Worm (Caenorhabditis elegans) whole organism, early embryonic: ENCODE measurements around the gene srbc-61.
A peak's percentile ranks its signal among the peaks of the same experiment; 100 is the strongest.

Experiments
- B0310.2 ChIP-seq: sonication (generic microtip); optimal IDR thresholded peaks from 2 replicates; lab custom pipeline; 2016; ENCODE audit warnings: mild to moderate bottlenecking, missing genetic modification characterization, missing compliant biosample characterization
- F13C5.2 ChIP-seq: sonication (generic microtip); optimal IDR thresholded peaks from 2 replicates; lab custom pipeline; 2017; ENCODE audit warnings: mild to moderate bottlenecking, missing genetic modification characterization, inconsistent platforms, missing compliant biosample characterization
- aly-1 ChIP-seq: sonication (generic microtip); optimal IDR thresholded peaks from 2 replicates; lab custom pipeline; 2016; ENCODE audit warnings: missing genetic modification characterization, missing compliant biosample characterization
- ama-1 ChIP-seq: fragments of 150-350 bp; optimal IDR thresholded peaks from 2 replicates; lab custom pipeline; 2014
- ceh-13 ChIP-seq: fragments of 200-800 bp; sonication (Bioruptor generic); optimal IDR thresholded peaks from 2 replicates; lab custom pipeline; 2018; ENCODE audit warnings: mild to moderate bottlenecking, missing genetic modification characterization, missing compliant biosample characterization
- ceh-36 ChIP-seq: sonication (generic microtip); optimal IDR thresholded peaks from 2 replicates; lab custom pipeline; 2016; ENCODE audit warnings: missing genetic modification characterization, inconsistent platforms, missing compliant biosample characterization
- ets-7 ChIP-seq: sonication (generic microtip); optimal IDR thresholded peaks from 2 replicates; lab custom pipeline; 2016; ENCODE audit warnings: missing genotype, missing genetic modification characterization, missing compliant biosample characterization
- flt-1 ChIP-seq: fragments of 200-800 bp; sonication (Bioruptor generic); IDR thresholded peaks from 2 replicates; pipeline ENCODE4 v1.3.6; 2022; ENCODE audit warnings: missing genetic modification characterization, missing compliant biosample characterization
- hmbx-1 ChIP-seq: sonication (generic microtip); optimal IDR thresholded peaks from 2 replicates; lab custom pipeline; 2016; ENCODE audit warnings: mild to moderate bottlenecking, missing genetic modification characterization, missing compliant biosample characterization
- hmg-4 ChIP-seq: fragments of 200-800 bp; sonication (Bioruptor generic); optimal IDR thresholded peaks from 2 replicates; lab custom pipeline; 2018; ENCODE audit warnings: mild to moderate bottlenecking, missing genetic modification characterization, missing compliant biosample characterization
- hnd-1 ChIP-seq: sonication (generic microtip); optimal IDR thresholded peaks from 2 replicates; lab custom pipeline; 2016; ENCODE audit warnings: missing genetic modification characterization, missing compliant biosample characterization
- pes-1 ChIP-seq: fragments of 200-800 bp; sonication (Bioruptor generic); IDR thresholded peaks from 2 replicates; pipeline ENCODE4 v1.3.6; 2022; ENCODE audit warnings: missing genetic modification reagents, missing genetic modification characterization, missing compliant biosample characterization
- scrt-1 ChIP-seq: fragments of 200-800 bp; sonication (Bioruptor generic); IDR thresholded peaks from 2 replicates; pipeline ENCODE4 v1.3.6; 2022; ENCODE audit warnings: missing genetic modification characterization, missing compliant biosample characterization
- sea-1 ChIP-seq: fragments of 200-800 bp; sonication (Bioruptor generic); conservative IDR thresholded peaks from 2 replicates; pipeline ENCODE4 v1.3.6; 2022; ENCODE audit warnings: missing genetic modification characterization, missing compliant biosample characterization
- tbx-11 ChIP-seq: fragments of 200-800 bp; sonication (Bioruptor generic); IDR thresholded peaks from 2 replicates; pipeline ENCODE4 v1.3.6; 2022; ENCODE audit warnings: missing genetic modification characterization, missing compliant biosample characterization
- tbx-37 ChIP-seq: fragments of 200-800 bp; sonication (Bioruptor generic); conservative IDR thresholded peaks from 2 replicates; pipeline ENCODE4 v1.3.6; 2022; ENCODE audit warnings: missing genetic modification reagents, missing genetic modification characterization, missing compliant biosample characterization
- tra-4 ChIP-seq: sonication (generic microtip); optimal IDR thresholded peaks from 2 replicates; lab custom pipeline; 2017; ENCODE audit warnings: missing genetic modification characterization, missing compliant biosample characterization

Gene srbc-61

ce11 chrV:17508493-17508892 lies 31.9 kb downstream of the srbc-61 start, which contains the start of gene srw-32:
srw-32 (plus strand) TSS chrV:17508793.
- no peak for TF ChIP-seq ets-7

DNA sequence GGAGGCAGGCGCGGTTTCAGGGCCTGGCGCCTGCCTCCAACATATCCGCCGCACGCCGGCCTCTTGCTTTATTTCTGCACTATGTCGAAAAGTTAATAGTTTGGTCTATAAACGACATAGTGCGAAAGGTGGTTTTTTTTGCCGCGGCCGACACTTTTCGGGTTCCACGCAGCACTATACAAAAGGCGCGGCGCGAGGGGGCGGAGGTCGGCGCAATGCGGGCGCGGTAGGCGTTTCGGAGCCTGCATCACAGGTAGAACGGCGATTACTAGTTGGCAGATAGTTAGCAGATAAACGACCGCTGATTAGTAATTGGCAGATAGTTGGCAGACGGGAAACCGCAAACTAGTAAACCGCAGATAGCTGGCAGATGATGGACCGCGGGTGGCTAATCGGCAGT lies 36.2 kb downstream of the srbc-61 start:
- TF ChIP-seq sea-1 (GFP tag; lab: Robert Waterston, UW) (no peak), hnd-1 (no peak), tbx-11 (GFP tag; lab: Robert Waterston, UW) (no peak), B0310.2 (tag; lab: Kevin White, UChicago) (no peak), tra-4 (no peak)

DNA sequence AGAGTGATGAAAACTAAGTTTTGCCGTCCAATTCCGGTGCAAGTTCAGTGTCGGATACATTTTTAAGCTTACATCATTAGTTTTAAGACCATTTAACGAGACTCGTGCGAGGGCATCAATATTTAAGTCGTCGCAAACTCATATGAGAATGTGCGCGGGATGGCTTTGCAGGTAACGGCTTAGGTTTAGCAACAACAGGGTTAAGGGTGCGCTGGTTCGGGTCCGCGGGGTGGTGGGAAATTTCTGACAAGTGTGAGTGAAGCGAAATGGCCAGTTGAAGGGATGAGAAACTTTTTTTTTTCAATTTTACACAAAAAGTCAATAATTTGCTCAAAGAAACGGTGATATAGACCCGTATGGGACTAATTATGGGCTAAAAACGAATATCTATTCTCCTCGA lies 37.2 kb downstream of the srbc-61 start:
- 0 out of 2 replicates have a peak, but pooled peaks have one; percentile 8 for TF ChIP-seq tbx-37 (GFP tag; lab: Robert Waterston, UW)
- TF ChIP-seq B0310.2 (tag; lab: Kevin White, UChicago) = no peak
- no peak for TF ChIP-seq sea-1 (GFP tag; lab: Robert Waterston, UW)
- no peak for TF ChIP-seq ceh-36 (tag; lab: Kevin White, UChicago)
- TF ChIP-seq F13C5.2 = no peak
- no peak for TF ChIP-seq ama-1 (lab: Kevin White, UChicago)
- no peak for TF ChIP-seq tra-4
- no peak for TF ChIP-seq ets-7
- TF ChIP-seq flt-1 = no peak
- no peak for TF ChIP-seq aly-1 (tag; lab: Kevin White, UChicago)
- no peak for TF ChIP-seq tbx-11 (GFP tag; lab: Robert Waterston, UW)
- no peak for TF ChIP-seq hmg-4 (GFP tag; lab: Kevin White, UChicago)
- TF ChIP-seq ceh-13 = no peak
- TF ChIP-seq pes-1 (GFP tag; lab: Robert Waterston, UW) = peak; percentile 51; the same call in 1 of the 2 replicates
- no peak for TF ChIP-seq hmbx-1 (tag; lab: Kevin White, UChicago)
- TF ChIP-seq hnd-1 = no peak

DNA sequence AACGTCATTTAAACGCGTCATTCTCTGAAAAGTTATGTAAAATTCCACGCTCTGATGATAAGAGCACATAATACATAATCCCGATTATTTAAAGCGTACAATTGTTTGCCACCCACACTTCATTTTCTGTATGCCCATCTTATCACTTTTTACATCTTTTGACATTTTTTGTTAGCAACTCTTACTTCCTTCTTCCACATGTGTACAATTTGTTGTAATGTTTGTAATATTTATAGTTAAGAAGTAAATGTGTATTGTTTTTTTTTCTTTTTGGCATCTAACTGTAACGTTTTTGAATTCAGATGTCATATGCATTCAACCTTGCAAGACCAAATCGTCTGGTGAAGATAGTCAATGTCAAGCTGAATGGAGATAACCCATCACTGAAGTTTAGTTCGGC lies 44.1 kb downstream of the srbc-61 start, which contains the start of gene fbxa-136:
Gene fbxa-136 (plus strand): TSS at position 301 of the 400 bp plus-strand sequence.
- TF ChIP-seq hmbx-1 (tag; lab: Kevin White, UChicago) (no peak), flt-1 (no peak), scrt-1 (GFP tag; lab: Robert Waterston, UW) (no peak), tra-4 (no peak), ceh-13 (no peak), hmg-4 (GFP tag; lab: Kevin White, UChicago) (no peak), ama-1 (lab: Kevin White, UChicago) (no peak), ets-7 (no peak), sea-1 (GFP tag; lab: Robert Waterston, UW) (no peak), tbx-37 (GFP tag; lab: Robert Waterston, UW) (no peak), B0310.2 (tag; lab: Kevin White, UChicago) (no peak), ceh-36 (tag; lab: Kevin White, UChicago) (no peak), F13C5.2 (no peak), aly-1 (tag; lab: Kevin White, UChicago) (no peak)
